Fruit fly (Drosophila melanogaster): Measurements from ENCODE around the gene alpha-Man-IIa.
A peak's percentile ranks its signal among the peaks of the same experiment; 100 is the strongest.

The alpha-Man-IIa gene

dm6 chr3R:9456373-9456772 is 44.0 kb downstream of the alpha-Man-IIa start, which contains the start of gene GstZ1 (continued):
- TF ChIP-seq Scr (GFP tag; IDR thresholded peaks at IDR 0.05; ENCODE audit: partially characterized antibody) (peak; percentile 68), ssp (GFP tag; IDR thresholded peaks at IDR 0.05) (no peak), odd (GFP tag; optimal IDR thresholded peaks at IDR 0.05) (no peak), CG16863 (GFP tag; optimal IDR thresholded peaks at IDR 0.05) (no peak), ato (GFP tag; IDR thresholded peaks at IDR 0.05; ENCODE audit: partially characterized antibody) (no peak), E2f2 (GFP tag; IDR thresholded peaks at IDR 0.05) (no peak), Fer2 (tag; optimal IDR thresholded peaks at IDR 0.05) (no peak), hth (optimal IDR thresholded peaks at IDR 0.05) (no peak), shn (GFP tag; optimal IDR thresholded peaks at IDR 0.05) (no peak), Hmx (GFP tag; optimal IDR thresholded peaks at IDR 0.05) (no peak), ash1 (GFP tag; optimal IDR thresholded peaks at IDR 0.05) (no peak), CG33557 (GFP tag; optimal IDR thresholded peaks at IDR 0.05) (no peak), unpg (GFP tag; optimal IDR thresholded peaks at IDR 0.05) (no peak), vnd (GFP tag; IDR thresholded peaks at IDR 0.05; ENCODE audit: partially characterized antibody) (0 out of 3 replicates have a peak, but pooled peaks have one; percentile 33), Awh (GFP tag; IDR thresholded peaks at IDR 0.05) (no peak), Bteb2 (GFP tag; optimal IDR thresholded peaks at IDR 0.05) (no peak), Neu2 (GFP tag; optimal IDR thresholded peaks at IDR 0.05; ENCODE audit: borderline replicate concordance) (no peak), BtbVII (GFP tag; optimal IDR thresholded peaks at IDR 0.05) (no peak), NK7.1 (GFP tag; optimal IDR thresholded peaks at IDR 0.05) (no peak), CG11695 (GFP tag; IDR thresholded peaks at IDR 0.05) (no peak), Hmr (GFP tag; optimal IDR thresholded peaks at IDR 0.05) (no peak), CG10321 (GFP tag; IDR thresholded peaks at IDR 0.05) (no peak), CG9437 (GFP tag; optimal IDR thresholded peaks at IDR 0.05) (no peak), ara (GFP tag; IDR thresholded peaks at IDR 0.05) (no peak), hkb (optimal IDR thresholded peaks at IDR 0.05) (no peak), hkb (GFP tag; IDR thresholded peaks at IDR 0.05) (no peak), CG4854 (GFP tag; optimal IDR thresholded peaks at IDR 0.05) (no peak), sens (GFP tag) (peak; percentile 29), B-H1 (GFP tag; IDR thresholded peaks at IDR 0.05) (no peak), NC2β (GFP tag; optimal IDR thresholded peaks at IDR 0.05) (no peak), ttk (GFP tag; IDR thresholded peaks at IDR 0.05) (no peak), CG7928 (GFP tag; optimal IDR thresholded peaks at IDR 0.05) (no peak), Ada2b (GFP tag; IDR thresholded peaks at IDR 0.05) (no peak), CG12299 (tag; optimal IDR thresholded peaks at IDR 0.05) (no peak), CG14441 (GFP tag; IDR thresholded peaks at IDR 0.05) (no peak), CG31365 (tag; optimal IDR thresholded peaks at IDR 0.05) (no peak), CG17912 (GFP tag; optimal IDR thresholded peaks at IDR 0.05) (no peak), Sry-δ (GFP tag; optimal IDR thresholded peaks at IDR 0.05) (peak; percentile 25), eve (GFP tag; optimal IDR thresholded peaks at IDR 0.05) (no peak), rib (GFP tag; IDR thresholded peaks at IDR 0.05) (no peak), CG3995 (GFP tag; optimal IDR thresholded peaks at IDR 0.05) (peak; percentile 94), gce (GFP tag; IDR thresholded peaks at IDR 0.05) (no peak), gfzf (GFP tag; optimal IDR thresholded peaks at IDR 0.05) (no peak), HLH3B (GFP tag; IDR thresholded peaks at IDR 0.05) (no peak), gsb-n (tag; optimal IDR thresholded peaks at IDR 0.05) (no peak), CG33213 (GFP tag; optimal IDR thresholded peaks at IDR 0.05) (no peak), twi (tag; optimal IDR thresholded peaks at IDR 0.05) (no peak), CG2889 (GFP tag; IDR thresholded peaks at IDR 0.05) (no peak), CG13287 (GFP tag; IDR thresholded peaks at IDR 0.05; ENCODE audit: partially characterized antibody) (peak; percentile 86), Gsc (GFP tag; IDR thresholded peaks at IDR 0.05) (no peak), grau (tag; optimal IDR thresholded peaks at IDR 0.05) (no peak), Elba2 (GFP tag; optimal IDR thresholded peaks at IDR 0.05) (peak; percentile 95), pum (GFP tag; optimal IDR thresholded peaks at IDR 0.05) (no peak)
